Worm (Caenorhabditis elegans): ENCODE measurements around the gene F58D2.3.

Gene F58D2.3

DNA sequence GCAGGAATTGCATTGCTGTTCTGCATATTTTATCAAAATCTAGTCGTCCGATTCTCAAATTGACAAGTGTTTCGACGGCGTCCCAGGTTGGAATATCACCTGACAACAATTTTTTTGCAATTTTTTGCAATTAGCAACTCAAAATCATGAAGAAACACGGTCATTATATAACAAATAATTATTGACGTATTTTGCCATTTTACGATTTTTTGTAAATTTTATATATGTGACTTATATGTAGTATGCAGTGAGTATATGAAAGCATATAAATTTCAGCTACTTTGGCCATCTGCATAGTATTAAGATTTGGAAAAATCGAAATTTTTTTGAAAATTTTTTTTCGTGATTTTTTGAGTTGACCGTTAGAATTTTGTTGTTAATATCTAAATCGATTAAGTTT lies at the start of gene F58D2.3:
Gene F58D2.3, minus strand, starts transcription at position 101 of the 400 bp plus-strand sequence.
- TF ChIP-seq zag-1 (tag; optimal IDR thresholded peaks at IDR 0.05) (no peak), snpc-4 (tag; optimal IDR thresholded peaks at IDR 0.05) (no peak), nhr-28 (tag; optimal IDR thresholded peaks at IDR 0.05) (no peak), fos-1 (tag; optimal IDR thresholded peaks at IDR 0.05) (no peak), pqm-1 (tag; optimal IDR thresholded peaks at IDR 0.05) (no peak)

DNA sequence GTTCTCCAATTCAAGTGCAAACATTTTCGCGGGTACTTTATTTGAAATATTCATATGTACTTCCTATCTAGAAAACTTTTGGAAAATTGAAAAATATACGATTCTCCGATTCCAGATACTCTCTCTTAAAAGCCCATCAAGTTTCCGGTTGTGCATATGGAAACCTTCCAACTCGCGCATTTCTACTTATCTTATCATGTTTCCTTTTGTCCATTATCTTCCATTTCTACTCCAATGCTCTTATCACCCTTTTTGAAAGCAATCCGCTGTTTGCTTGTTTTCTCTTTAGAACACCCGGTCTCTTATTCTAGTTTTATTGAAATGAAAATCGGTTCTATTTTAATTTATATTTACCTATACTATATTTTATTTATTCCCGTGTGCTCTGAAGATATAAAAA lies 41.0 kb upstream of the F58D2.3 start, which contains the start of gene C48D1.5:
Gene C48D1.5, plus strand, starts transcription at position 301 of the 400 bp plus-strand sequence.
- TF ChIP-seq elt-2 (tag; optimal IDR thresholded peaks at IDR 0.05) (peak; percentile 16), nhr-76 (tag; optimal IDR thresholded peaks at IDR 0.05) (no peak)

DNA sequence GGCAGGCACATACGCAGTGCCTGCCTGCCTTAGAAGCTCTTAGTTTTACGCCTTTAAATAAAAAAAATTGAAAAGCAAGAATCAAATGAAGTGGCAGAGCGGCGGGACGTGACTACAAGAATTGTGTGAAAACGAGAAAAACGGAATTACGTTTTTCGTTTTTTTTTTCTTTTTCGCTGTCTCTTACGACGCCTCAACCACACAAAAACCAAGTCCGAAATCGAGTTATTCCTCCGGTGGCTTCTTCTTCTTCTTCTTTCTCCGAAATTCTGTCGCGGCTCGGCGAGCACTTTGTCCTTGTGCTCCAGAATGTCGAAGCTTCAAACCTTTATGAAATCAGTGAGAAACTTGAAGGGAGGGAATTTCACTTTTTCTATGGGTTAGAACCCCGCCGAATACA lies 40.0 kb upstream of the F58D2.3 start:
- TF ChIP-seq egl-27 (tag; optimal IDR thresholded peaks at IDR 0.05) (no peak), ceh-9 (tag; optimal IDR thresholded peaks at IDR 0.05) (no peak), fkh-10 (GFP tag; optimal IDR thresholded peaks at IDR 0.05) (peak; percentile 24)

DNA sequence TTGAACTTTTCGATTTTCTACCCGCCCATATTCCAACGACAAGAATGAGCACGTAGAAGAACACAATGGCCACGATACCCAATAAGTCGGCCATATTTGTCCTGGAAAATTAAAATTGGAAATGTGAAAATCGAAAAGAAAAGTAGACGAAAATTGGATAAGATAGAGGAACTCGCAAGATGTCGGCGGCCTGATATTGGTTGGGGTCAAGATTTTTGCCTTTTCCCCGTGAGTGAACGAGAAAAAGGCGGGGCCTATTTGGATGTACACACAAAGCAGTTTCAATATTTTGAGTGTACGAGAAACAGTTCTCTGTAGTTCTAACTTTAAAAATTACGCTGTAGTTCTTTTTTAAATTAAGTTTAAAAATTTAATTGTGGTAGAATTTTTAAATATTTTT lies 33.8 kb upstream of the F58D2.3 start, which contains the start of gene cho-1:
Gene cho-1, minus strand, starts transcription at position 101 of the 400 bp plus-strand sequence.
- TF ChIP-seq daf-12 (tag; optimal IDR thresholded peaks at IDR 0.05) (no peak), ama-1 (optimal IDR thresholded peaks at IDR 0.05) (no peak), lin-39 (tag; optimal IDR thresholded peaks at IDR 0.05) (no peak), unc-39 (tag; optimal IDR thresholded peaks at IDR 0.05) (no peak), nhr-77 (tag; optimal IDR thresholded peaks at IDR 0.05) (no peak), elt-2 (tag; optimal IDR thresholded peaks at IDR 0.05) (no peak), elt-1 (tag; optimal IDR thresholded peaks at IDR 0.05) (no peak), nhr-11 (tag; optimal IDR thresholded peaks at IDR 0.05) (no peak), aly-2 (tag; optimal IDR thresholded peaks at IDR 0.05) (no peak), tbx-2 (tag; optimal IDR thresholded peaks at IDR 0.05) (no peak), mml-1 (tag; optimal IDR thresholded peaks at IDR 0.05) (no peak)

DNA sequence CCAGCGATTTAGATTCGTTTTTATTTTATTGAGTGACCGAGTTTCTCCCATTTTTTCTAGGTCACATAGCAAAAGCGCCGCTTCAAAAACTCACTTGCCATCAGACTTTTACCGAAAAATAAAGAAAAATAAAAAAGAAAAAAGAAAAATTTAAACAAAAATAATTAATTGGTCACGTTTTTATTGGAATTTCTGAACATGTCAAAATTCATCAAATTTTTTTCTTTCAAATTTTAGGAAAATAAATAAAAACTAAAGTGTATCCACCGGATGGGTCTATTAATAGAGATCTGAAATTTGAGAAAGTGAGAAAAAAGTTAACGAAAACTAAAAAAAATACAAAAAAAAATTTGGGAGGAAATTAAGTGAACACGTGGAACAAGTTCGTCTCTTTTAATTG lies 28.9 kb upstream of the F58D2.3 start, which contains the start of gene C48D1.9:
Gene C48D1.9, minus strand, starts transcription at position 101 of the 400 bp plus-strand sequence.
- TF ChIP-seq ceh-16 (tag; optimal IDR thresholded peaks at IDR 0.05) (no peak), nhr-23 (tag; optimal IDR thresholded peaks at IDR 0.05) (no peak), skn-1 (tag; optimal IDR thresholded peaks at IDR 0.05) (no peak), nhr-25 (tag; optimal IDR thresholded peaks at IDR 0.05) (no peak), ceh-82 (tag; optimal IDR thresholded peaks at IDR 0.05) (no peak), nhr-77 (tag; optimal IDR thresholded peaks at IDR 0.05) (no peak), ztf-11 (tag; optimal IDR thresholded peaks at IDR 0.05) (no peak)

DNA sequence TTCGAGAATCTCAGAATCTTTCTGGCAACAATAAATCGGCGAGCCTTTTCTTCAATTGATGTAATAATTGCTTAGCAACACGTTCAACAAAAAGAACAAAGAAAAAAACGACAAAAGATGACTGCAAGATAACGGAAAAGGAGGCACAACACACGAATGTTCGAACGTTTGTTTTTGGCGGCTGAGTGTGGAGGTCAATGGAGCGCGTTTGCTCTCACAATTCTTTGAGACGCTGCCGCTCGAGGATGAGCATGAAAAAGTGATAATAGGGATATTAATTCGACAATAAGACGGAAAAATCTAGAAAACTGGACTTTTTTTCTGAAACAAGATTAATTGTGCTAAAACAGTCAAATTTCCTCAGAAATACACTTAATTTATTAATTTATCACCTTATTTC lies 25.3 kb upstream of the F58D2.3 start:
- TF ChIP-seq lin-15B (tag; optimal IDR thresholded peaks at IDR 0.05) (peak; percentile 51), elt-2 (tag; optimal IDR thresholded peaks at IDR 0.05) (peak; percentile 34), pqm-1 (tag; optimal IDR thresholded peaks at IDR 0.05) (peak; percentile 7), nfya-1 (tag; optimal IDR thresholded peaks at IDR 0.05; ENCODE audit: insufficient read depth) (peak; percentile 49), nhr-237 (tag; optimal IDR thresholded peaks at IDR 0.05) (no peak)

DNA sequence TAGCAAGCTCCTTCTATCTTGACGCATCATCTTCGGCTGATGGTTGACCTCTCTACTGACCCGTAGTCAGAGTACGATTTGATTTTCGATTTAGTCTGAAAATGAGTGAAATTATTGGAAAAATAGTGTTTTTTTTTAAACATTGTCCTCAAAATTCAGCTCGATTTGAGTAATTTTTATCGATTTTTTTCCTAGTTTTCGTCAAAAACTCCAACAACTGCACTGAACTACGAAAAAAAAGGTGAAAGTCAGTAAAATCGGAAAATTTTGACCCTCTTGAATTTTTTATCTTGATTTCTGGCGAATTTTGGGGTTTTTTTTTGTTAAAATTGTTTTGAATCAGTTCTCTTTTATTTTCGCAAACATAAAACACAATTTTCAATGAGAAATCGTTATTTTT lies 23.4 kb upstream of the F58D2.3 start, which contains the start of gene ced-3:
Gene ced-3, minus strand, starts transcription at position 101 of the 400 bp plus-strand sequence.
- TF ChIP-seq aly-2 (tag; optimal IDR thresholded peaks at IDR 0.05) = no peak
- TF ChIP-seq zag-1 (tag; optimal IDR thresholded peaks at IDR 0.05) = no peak
- TF ChIP-seq daf-12 (tag; optimal IDR thresholded peaks at IDR 0.05) = no peak
- no peak for TF ChIP-seq nhr-237 (tag; optimal IDR thresholded peaks at IDR 0.05)
- TF ChIP-seq elt-1 (tag; optimal IDR thresholded peaks at IDR 0.05) = no peak
- TF ChIP-seq nfya-1 (tag; optimal IDR thresholded peaks at IDR 0.05; ENCODE audit: insufficient read depth) = no peak
- TF ChIP-seq nhr-67 (tag; optimal IDR thresholded peaks at IDR 0.05) = no peak
- no peak for TF ChIP-seq nhr-77 (tag; optimal IDR thresholded peaks at IDR 0.05)
- TF ChIP-seq skn-1 (tag; optimal IDR thresholded peaks at IDR 0.05) = no peak
- no peak for TF ChIP-seq egl-5 (tag; optimal IDR thresholded peaks at IDR 0.05)
